Fruit fly (Drosophila melanogaster) whole organism, embryonic: ENCODE data around the gene Sk1.

Source experiments
- Atf3 ChIP-seq: fragments of 200-800 bp; sonication (Bioruptor generic); optimal IDR thresholded peaks from 3 replicates; lab custom pipeline; 2016; ENCODE audit warnings: missing biosample characterization, missing genetic modification characterization
- Atf6 ChIP-seq: fragments of 200-800 bp; sonication (Bioruptor generic); IDR thresholded peaks from 2 replicates; pipeline ENCODE4 v1.3.6; 2022; ENCODE audit warnings: missing biosample characterization, missing genetic modification characterization
- Awh ChIP-seq: fragments of 200-800 bp; sonication (Bioruptor generic); IDR thresholded peaks from 2 replicates; pipeline ENCODE4, ENCODE4 v1.3.6; 2022; ENCODE audit warnings: missing biosample characterization, missing genetic modification characterization
- Blimp-1 ChIP-seq: fragments of 200-800 bp; sonication (Bioruptor generic); optimal IDR thresholded peaks from 3 replicates; lab custom pipeline; 2018; ENCODE audit warnings: missing biosample characterization, missing genetic modification characterization, mild to moderate bottlenecking, moderate library complexity, missing genetic modification reagents
- CG10267 ChIP-seq: fragments of 200-800 bp; sonication (Bioruptor generic); optimal IDR thresholded peaks from 2 replicates; lab custom pipeline; 2018; ENCODE audit warnings: missing biosample characterization, mild to moderate bottlenecking, missing genetic modification characterization, moderate library complexity
- CG10979 ChIP-seq: fragments of 200-800 bp; sonication (Bioruptor generic); optimal IDR thresholded peaks from 2 replicates; lab custom pipeline; 2018; ENCODE audit warnings: missing biosample characterization, mild to moderate bottlenecking, missing genetic modification characterization, moderate library complexity
- CG12104 ChIP-seq: fragments of 200-800 bp; sonication (Bioruptor generic); optimal IDR thresholded peaks from 3 replicates; lab custom pipeline; 2016; ENCODE audit warnings: missing biosample characterization, missing genetic modification characterization
- CG14860 ChIP-seq: fragments of 200-800 bp; sonication (Bioruptor generic); IDR thresholded peaks from 3 replicates; pipeline ENCODE4 v1.3.6; 2022; ENCODE audit warnings: missing biosample characterization, missing genetic modification characterization; ENCODE audit not compliant: partially characterized antibody
- CG16815 ChIP-seq: fragments of 200-800 bp; sonication (Bioruptor generic); optimal IDR thresholded peaks from 3 replicates; lab custom pipeline; 2017; ENCODE audit warnings: missing biosample characterization, mild to moderate bottlenecking, missing genetic modification characterization
- CG17186 ChIP-seq: fragments of 200-800 bp; sonication (Bioruptor generic); optimal IDR thresholded peaks from 3 replicates; lab custom pipeline; 2017; ENCODE audit warnings: missing biosample characterization, missing genetic modification reagents, missing genetic modification characterization
- CG17359 ChIP-seq: fragments of 200-800 bp; sonication (Bioruptor generic); optimal IDR thresholded peaks from 3 replicates; lab custom pipeline; 2018; ENCODE audit warnings: missing biosample characterization, mild to moderate bottlenecking, missing genetic modification characterization, moderate library complexity
- CG2712 ChIP-seq: fragments of 200-800 bp; optimal IDR thresholded peaks from 3 replicates; lab custom pipeline; 2019; ENCODE audit warnings: missing biosample characterization, mild to moderate bottlenecking, missing genetic modification characterization, moderate library complexity
- CG42726 ChIP-seq: fragments of 200-800 bp; sonication (Bioruptor generic); IDR thresholded peaks from 2 replicates; pipeline ENCODE4 v1.3.6; 2022; ENCODE audit warnings: missing biosample characterization, missing genetic modification characterization; ENCODE audit not compliant: partially characterized antibody
- CG7556 ChIP-seq: fragments of 200-800 bp; sonication (Bioruptor generic); optimal IDR thresholded peaks from 2 replicates; lab custom pipeline; 2017; ENCODE audit warnings: missing biosample characterization, mild to moderate bottlenecking, missing genetic modification characterization
- CG7839 ChIP-seq: fragments of 200-800 bp; sonication (Bioruptor generic); optimal IDR thresholded peaks from 3 replicates; lab custom pipeline; 2018; ENCODE audit warnings: missing biosample characterization, mild to moderate bottlenecking, missing genetic modification characterization, moderate library complexity
- CG9932 ChIP-seq: fragments of 200-800 bp; sonication (Bioruptor generic); IDR thresholded peaks from 2 replicates; pipeline ENCODE4 v1.3.6; 2022; ENCODE audit warnings: missing biosample characterization, missing genetic modification characterization
- Doc3 ChIP-seq: fragments of 200-800 bp; sonication (Bioruptor generic); IDR thresholded peaks from 3 replicates; pipeline ENCODE4 v1.3.6; 2022; ENCODE audit warnings: missing biosample characterization, missing genetic modification characterization; ENCODE audit not compliant: partially characterized antibody
- E2f2 ChIP-seq: fragments of 200-800 bp; sonication (Bioruptor generic); IDR thresholded peaks from 2 replicates; pipeline ENCODE4 v1.3.6; 2022; ENCODE audit warnings: missing biosample characterization, missing genetic modification characterization
- Eip74EF ChIP-seq, 2 experiments: fragments of 200-800 bp in 1 of 2; fragments of >200 bp in 1 of 2; sonication (Bioruptor generic) in 1 of 2; optimal IDR thresholded peaks; 2 replicates each; lab custom pipeline; 2017 to 2019; ENCODE audit warnings: missing biosample characterization in 2 of 2, missing genetic modification characterization in 2 of 2, mild to moderate bottlenecking in 1 of 2, moderate library complexity in 1 of 2
- HLH3B ChIP-seq: fragments of 200-800 bp; sonication (Bioruptor generic); IDR thresholded peaks from 2 replicates; pipeline ENCODE4 v1.3.6; 2022; ENCODE audit warnings: missing biosample characterization, missing genetic modification characterization
- Hr78 ChIP-seq, 2 experiments: fragments of 200-800 bp in 1 of 2; fragments of >200 bp in 1 of 2; sonication (Bioruptor generic) in 1 of 2; optimal IDR thresholded peaks; 2 replicates each; lab custom pipeline; 2017 to 2019; ENCODE audit warnings: missing biosample characterization in 2 of 2, missing genetic modification characterization in 2 of 2, mild to moderate bottlenecking in 1 of 2, moderate library complexity in 1 of 2
- Kr ChIP-seq: fragments of 200-800 bp; sonication (Bioruptor generic); optimal IDR thresholded peaks from 2 replicates; lab custom pipeline; 2017; ENCODE audit warnings: missing biosample characterization, mild to moderate bottlenecking, missing genetic modification characterization
- MBD-R2 ChIP-seq: fragments of 200-800 bp; sonication (Bioruptor generic); IDR thresholded peaks from 2 replicates; pipeline ENCODE4 v1.3.6; 2022; ENCODE audit warnings: missing biosample characterization, missing genetic modification characterization
- MESR4 ChIP-seq: fragments of 200-800 bp; sonication (Bioruptor generic); optimal IDR thresholded peaks from 2 replicates; lab custom pipeline; 2018; ENCODE audit warnings: missing biosample characterization, mild to moderate bottlenecking, missing genetic modification characterization, moderate library complexity
- Ptx1 ChIP-seq: fragments of 200-800 bp; sonication (Bioruptor generic); IDR thresholded peaks from 2 replicates; pipeline ENCODE4 v1.3.6; 2022; ENCODE audit warnings: missing biosample characterization, missing genetic modification characterization
- Side ChIP-seq: fragments of 200-800 bp; sonication (Bioruptor generic); optimal IDR thresholded peaks from 2 replicates; lab custom pipeline; 2016; ENCODE audit warnings: missing biosample characterization, missing genetic modification characterization
- bsh ChIP-seq, 2 experiments: fragments of 200-800 bp; sonication (Bioruptor generic); optimal IDR thresholded peaks; 2 replicates each; lab custom pipeline; 2017 to 2018; ENCODE audit warnings: mild to moderate bottlenecking in 2 of 2, missing biosample characterization in 2 of 2, missing genetic modification characterization in 2 of 2, moderate library complexity in 1 of 2
- chif ChIP-seq, 2 experiments: fragments of 200-800 bp; sonication (Bioruptor generic); optimal IDR thresholded peaks; 3 replicates each; lab custom pipeline; 2016; ENCODE audit warnings: missing biosample characterization in 2 of 2, missing genetic modification characterization in 2 of 2
- gem ChIP-seq: fragments of 200-800 bp; sonication (Bioruptor generic); optimal IDR thresholded peaks from 2 replicates; lab custom pipeline; 2019; ENCODE audit warnings: missing biosample characterization, mild to moderate bottlenecking, missing genetic modification characterization, moderate library complexity
- gsb ChIP-seq: fragments of 200-800 bp; sonication (Bioruptor generic); IDR thresholded peaks from 2 replicates; pipeline ENCODE4 v1.3.6; 2022; ENCODE audit warnings: missing biosample characterization, missing genetic modification characterization
- ham ChIP-seq: fragments of 200-800 bp; sonication (Bioruptor generic); IDR thresholded peaks from 2 replicates; pipeline ENCODE4 v1.3.6; 2022; ENCODE audit warnings: missing biosample characterization, missing genetic modification characterization
- insv ChIP-seq, 2 experiments: fragments of 200-800 bp; sonication (Bioruptor generic); optimal IDR thresholded peaks; 3 replicates each; lab custom pipeline; 2016 to 2018; ENCODE audit warnings: missing biosample characterization in 2 of 2, missing genetic modification characterization in 2 of 2
- knrl ChIP-seq: fragments of 200-800 bp; sonication (Bioruptor generic); IDR thresholded peaks from 3 replicates; pipeline ENCODE4 v1.3.6; 2022; ENCODE audit warnings: missing biosample characterization, missing genetic modification characterization; ENCODE audit not compliant: partially characterized antibody
- phol ChIP-seq: fragments of 200-800 bp; sonication (Bioruptor generic); optimal IDR thresholded peaks from 3 replicates; lab custom pipeline; 2018; ENCODE audit warnings: missing biosample characterization, mild to moderate bottlenecking, missing genetic modification characterization, moderate library complexity
- pita ChIP-seq: fragments of 200-800 bp; sonication (Bioruptor generic); optimal IDR thresholded peaks from 2 replicates; lab custom pipeline; 2017; ENCODE audit warnings: missing biosample characterization, mild to moderate bottlenecking, missing genetic modification characterization
- prd ChIP-seq, 3 experiments: fragments of >200 bp in 2 of 3; fragments of 200-800 bp in 1 of 3; sonication (Bioruptor generic) in 1 of 3; optimal IDR thresholded peaks in 2 of 3; IDR thresholded peaks in 1 of 3; 2 replicates in 2 of 3; 3 replicates in 1 of 3; pipeline versions ENCODE4 v1.3.6 to Lab custom; 2017 to 2022; ENCODE audit warnings: missing biosample characterization in 1 of 3, missing genetic modification characterization in 1 of 3
- zf30C ChIP-seq: fragments of 200-800 bp; sonication (Bioruptor generic); optimal IDR thresholded peaks from 3 replicates; lab custom pipeline; 2018; ENCODE audit warnings: missing biosample characterization, mild to moderate bottlenecking, missing genetic modification characterization

The Sk1 gene

DNA sequence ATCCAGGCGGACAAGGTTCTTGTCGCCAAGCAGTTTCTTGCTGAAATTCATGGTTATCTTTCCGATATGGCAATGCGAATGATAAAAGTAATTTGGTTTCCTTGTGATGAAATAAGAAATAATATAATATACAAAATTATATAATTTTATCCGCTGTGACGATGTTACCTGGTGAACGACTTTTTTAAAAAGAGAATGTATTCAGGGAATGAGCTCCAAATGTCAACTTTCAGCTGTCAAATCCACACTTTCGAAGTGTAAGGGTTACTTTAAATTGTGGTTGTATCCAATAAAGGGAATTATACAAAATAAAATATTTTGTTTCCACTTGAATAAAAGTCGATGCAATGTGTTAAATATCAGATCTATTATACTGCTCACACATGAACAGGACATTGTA is 49.1 kb downstream of the Sk1 start, which contains the start of gene CG33235:
CG33235 (minus strand) TSS at position 101 of the 400 bp plus-strand sequence.
- no peak for TF ChIP-seq CG7556
- no peak for TF ChIP-seq Kr (GFP tag; lab: Kevin White, UChicago)
- TF ChIP-seq Eip74EF (GFP tag; optimal IDR thresholded peaks at IDR 0.05; lab: Kevin White, UChicago) = no peak
- no peak for TF ChIP-seq gsb (GFP tag; lab: Robert Waterston, UW)
- TF ChIP-seq CG10267 (tag; lab: Kevin White, UChicago) = no peak
- no peak for TF ChIP-seq gem (tag; lab: Kevin White, UChicago)
- no peak for TF ChIP-seq prd (optimal IDR thresholded peaks at IDR 0.05; lab: Kevin White, UChicago)
- TF ChIP-seq prd (GFP tag; IDR thresholded peaks at IDR 0.05; lab: Robert Waterston, UW) = no peak
- no peak for TF ChIP-seq CG17186 (GFP tag; lab: Kevin White, UChicago)
- no peak for TF ChIP-seq ham (GFP tag; lab: Robert Waterston, UW)
- no peak for TF ChIP-seq CG16815

DNA sequence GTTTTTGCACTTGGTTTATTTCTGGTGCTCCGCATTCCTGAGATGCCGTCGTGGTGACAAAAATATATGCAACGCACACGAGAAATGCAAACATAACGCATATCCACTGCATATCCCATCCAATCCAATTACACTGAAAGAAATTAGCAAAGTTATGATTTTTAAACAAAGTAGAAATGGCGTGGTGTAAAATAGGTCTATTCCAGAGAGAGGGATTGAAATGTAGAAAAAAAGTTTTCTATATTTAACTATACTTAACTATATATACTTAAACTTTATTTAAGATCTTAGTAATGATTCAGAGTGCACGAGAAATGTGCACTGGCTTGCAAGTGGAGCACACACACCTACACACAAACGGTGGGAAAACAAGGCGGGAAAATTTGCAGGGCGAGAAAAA is 49.9 kb downstream of the Sk1 start:
- TF ChIP-seq E2f2 (no peak), insv (GFP tag; optimal IDR thresholded peaks at IDR 0.05; lab: Kevin White, UChicago) (no peak), Doc3 (GFP tag; lab: Robert Waterston, UW) (no peak), bsh (GFP tag; optimal IDR thresholded peaks at IDR 0.05; lab: Kevin White, UChicago) (peak in 1 of 2 experiments; percentile 20), Side (GFP tag; lab: Kevin White, UChicago) (no peak), pita (GFP tag; lab: Kevin White, UChicago) (no peak), Awh (GFP tag; lab: Robert Waterston, UW) (no peak), CG9932 (GFP tag; lab: Robert Waterston, UW) (no peak), CG10979 (tag; lab: Kevin White, UChicago) (peak; percentile 8), CG7839 (tag; lab: Kevin White, UChicago) (no peak), MESR4 (GFP tag; lab: Kevin White, UChicago) (no peak), Atf6 (GFP tag; lab: Robert Waterston, UW) (no peak), CG2712 (tag; lab: Kevin White, UChicago) (peak; percentile 24), CG17359 (tag; lab: Kevin White, UChicago) (peak; percentile 3), phol (tag; lab: Kevin White, UChicago) (peak; percentile 5), MBD-R2 (GFP tag; lab: Robert Waterston, UW) (no peak), chif (GFP tag; optimal IDR thresholded peaks at IDR 0.05; lab: Kevin White, UChicago) (no peak), CG12104 (no peak), Atf3 (GFP tag; lab: Kevin White, UChicago) (no peak), Hr78 (GFP tag; optimal IDR thresholded peaks at IDR 0.05; lab: Kevin White, UChicago) (no peak), CG14860 (no peak), knrl (GFP tag; lab: Robert Waterston, UW) (no peak), Blimp-1 (GFP tag; lab: Kevin White, UChicago) (peak; percentile 15), CG42726 (GFP tag; lab: Robert Waterston, UW) (no peak), zf30C (peak; percentile 1), Ptx1 (no peak), HLH3B (GFP tag; lab: Robert Waterston, UW) (no peak)
